Fruit fly (Drosophila melanogaster) whole organism, embryonic: ENCODE results near the gene prt.

Experiments
- Atf-2 ChIP-seq: fragments of 200-800 bp; sonication (Bioruptor generic); optimal IDR thresholded peaks from 2 replicates; lab custom pipeline; 2016; ENCODE audit warnings: missing biosample characterization, missing genetic modification characterization
- Atf3 ChIP-seq: fragments of 200-800 bp; sonication (Bioruptor generic); optimal IDR thresholded peaks from 3 replicates; lab custom pipeline; 2016; ENCODE audit warnings: missing biosample characterization, missing genetic modification characterization
- Awh ChIP-seq: fragments of 200-800 bp; sonication (Bioruptor generic); IDR thresholded peaks from 2 replicates; pipeline ENCODE4, ENCODE4 v1.3.6; 2022; ENCODE audit warnings: missing biosample characterization, missing genetic modification characterization
- CG10431 ChIP-seq: fragments of 200-800 bp; sonication (Bioruptor generic); optimal IDR thresholded peaks from 3 replicates; lab custom pipeline; 2018; ENCODE audit warnings: missing biosample characterization, mild to moderate bottlenecking, missing genetic modification characterization
- CG10462 ChIP-seq: fragments of 200-800 bp; sonication (Bioruptor generic); optimal IDR thresholded peaks from 2 replicates; lab custom pipeline; 2016; ENCODE audit warnings: missing biosample characterization, missing genetic modification characterization
- CG1233 ChIP-seq: fragments of 200-800 bp; sonication (Bioruptor generic); optimal IDR thresholded peaks from 4 replicates; lab custom pipeline; 2018; ENCODE audit warnings: missing biosample characterization, mild to moderate bottlenecking, missing genetic modification characterization
- CG12769 ChIP-seq: fragments of 200-800 bp; sonication (Bioruptor generic); optimal IDR thresholded peaks from 2 replicates; lab custom pipeline; 2019; ENCODE audit warnings: missing biosample characterization, mild to moderate bottlenecking, missing genetic modification characterization, moderate library complexity
- CG13123 ChIP-seq: fragments of 200-800 bp; sonication (Bioruptor generic); optimal IDR thresholded peaks from 2 replicates; lab custom pipeline; 2016; ENCODE audit warnings: missing biosample characterization, missing genetic modification characterization
- CG15073 ChIP-seq: fragments of 200-800 bp; sonication (Bioruptor generic); optimal IDR thresholded peaks from 2 replicates; lab custom pipeline; 2016; ENCODE audit warnings: missing biosample characterization, missing genetic modification characterization
- CG15514 ChIP-seq: fragments of 200-800 bp; sonication (Bioruptor generic); optimal IDR thresholded peaks from 3 replicates; lab custom pipeline; 2017; ENCODE audit warnings: missing biosample characterization, missing genetic modification characterization, mild to moderate bottlenecking, moderate library complexity, missing genetic modification reagents
- CG1647 ChIP-seq: fragments of 200-800 bp; sonication (Bioruptor generic); optimal IDR thresholded peaks from 3 replicates; lab custom pipeline; 2016; ENCODE audit warnings: missing biosample characterization, missing genetic modification characterization
- CG17385 ChIP-seq: fragments of 200-800 bp; sonication (Bioruptor generic); optimal IDR thresholded peaks from 3 replicates; lab custom pipeline; 2018; ENCODE audit warnings: missing biosample characterization, mild to moderate bottlenecking, missing genetic modification characterization
- CG17912 ChIP-seq: fragments of 200-800 bp; sonication (Bioruptor generic); optimal IDR thresholded peaks from 2 replicates; lab custom pipeline; 2018; ENCODE audit warnings: missing biosample characterization, mild to moderate bottlenecking, missing genetic modification characterization
- CG1792 ChIP-seq: fragments of 200-800 bp; sonication (Bioruptor generic); optimal IDR thresholded peaks from 2 replicates; lab custom pipeline; 2016; ENCODE audit warnings: missing biosample characterization, missing genetic modification characterization
- CG2120 ChIP-seq: fragments of 200-800 bp; sonication (Bioruptor generic); optimal IDR thresholded peaks from 3 replicates; lab custom pipeline; 2016; ENCODE audit warnings: missing biosample characterization, missing genetic modification characterization
- CG2129 ChIP-seq: fragments of 200-800 bp; sonication (Bioruptor generic); IDR thresholded peaks from 2 replicates; pipeline ENCODE4 v1.3.6; 2022; ENCODE audit warnings: missing biosample characterization, missing genetic modification characterization; ENCODE audit not compliant: partially characterized antibody
- CG2712 ChIP-seq: fragments of 200-800 bp; optimal IDR thresholded peaks from 3 replicates; lab custom pipeline; 2019; ENCODE audit warnings: missing biosample characterization, mild to moderate bottlenecking, missing genetic modification characterization, moderate library complexity
- CG31388 ChIP-seq: fragments of 200-800 bp; sonication (Bioruptor generic); optimal IDR thresholded peaks from 2 replicates; lab custom pipeline; 2016; ENCODE audit warnings: missing biosample characterization, missing genetic modification characterization
- CG3281 ChIP-seq: fragments of 200-800 bp; sonication (Bioruptor generic); optimal IDR thresholded peaks from 3 replicates; lab custom pipeline; 2017; ENCODE audit warnings: missing biosample characterization, mild to moderate bottlenecking, missing genetic modification characterization
- CG33557 ChIP-seq: fragments of 200-800 bp; sonication (Bioruptor generic); optimal IDR thresholded peaks from 2 replicates; lab custom pipeline; 2019; ENCODE audit warnings: missing biosample characterization, mild to moderate bottlenecking, missing genetic modification characterization, moderate library complexity
- CG3838 ChIP-seq: fragments of 200-800 bp; sonication (Bioruptor generic); optimal IDR thresholded peaks from 3 replicates; lab custom pipeline; 2016; ENCODE audit warnings: missing biosample characterization, missing genetic modification characterization
- CG4424 ChIP-seq: fragments of 200-800 bp; sonication (Bioruptor generic); optimal IDR thresholded peaks from 3 replicates; lab custom pipeline; 2016; ENCODE audit warnings: missing biosample characterization, missing genetic modification characterization
- CG4707 ChIP-seq: fragments of 200-800 bp; sonication (Bioruptor generic); optimal IDR thresholded peaks from 2 replicates; lab custom pipeline; 2018; ENCODE audit warnings: missing biosample characterization, mild to moderate bottlenecking, missing genetic modification characterization, moderate library complexity
- CG6654 ChIP-seq: fragments of 200-800 bp; sonication (Bioruptor generic); optimal IDR thresholded peaks from 2 replicates; lab custom pipeline; 2017; ENCODE audit warnings: missing biosample characterization, mild to moderate bottlenecking, missing genetic modification characterization
- CG7556 ChIP-seq: fragments of 200-800 bp; sonication (Bioruptor generic); optimal IDR thresholded peaks from 2 replicates; lab custom pipeline; 2017; ENCODE audit warnings: missing biosample characterization, mild to moderate bottlenecking, missing genetic modification characterization
- CG7786 ChIP-seq: fragments of 200-800 bp; sonication (Bioruptor generic); optimal IDR thresholded peaks from 2 replicates; lab custom pipeline; 2016; ENCODE audit warnings: missing biosample characterization, missing genetic modification characterization
- CG9727 ChIP-seq: fragments of 200-800 bp; sonication (Bioruptor generic); optimal IDR thresholded peaks from 3 replicates; lab custom pipeline; 2017; ENCODE audit warnings: missing biosample characterization, mild to moderate bottlenecking, missing genetic modification characterization
- CG9797 ChIP-seq: fragments of 200-800 bp; sonication (Bioruptor generic); optimal IDR thresholded peaks from 3 replicates; lab custom pipeline; 2018; ENCODE audit warnings: missing biosample characterization, mild to moderate bottlenecking, missing genetic modification characterization
- Camta ChIP-seq: fragments of 200-800 bp; sonication (Bioruptor generic); optimal IDR thresholded peaks from 2 replicates; lab custom pipeline; 2016; ENCODE audit warnings: missing biosample characterization, missing genetic modification characterization
- D ChIP-seq, 2 experiments: fragments of 200-800 bp in 1 of 2; fragments of >200 bp in 1 of 2; sonication (Bioruptor generic) in 1 of 2; optimal IDR thresholded peaks; 2 replicates in 1 of 2; 3 replicates in 1 of 2; lab custom pipeline; 2017; ENCODE audit warnings: mild to moderate bottlenecking in 1 of 2, missing biosample characterization in 1 of 2, missing genetic modification characterization in 1 of 2, missing genetic modification reagents in 1 of 2
- Dad ChIP-seq: fragments of 200-800 bp; sonication (Bioruptor generic); optimal IDR thresholded peaks from 3 replicates; lab custom pipeline; 2016; ENCODE audit warnings: missing biosample characterization, missing genetic modification characterization
- Gsc ChIP-seq: fragments of 200-800 bp; sonication (Bioruptor generic); IDR thresholded peaks from 2 replicates; pipeline ENCODE4 v1.3.6; 2022; ENCODE audit warnings: missing biosample characterization, missing genetic modification characterization
- HLH54F ChIP-seq: fragments of 200-800 bp; sonication (Bioruptor generic); optimal IDR thresholded peaks from 3 replicates; lab custom pipeline; 2016; ENCODE audit warnings: missing biosample characterization, missing genetic modification characterization
- Med ChIP-seq: fragments of 200-800 bp; sonication (Bioruptor generic); peaks from one replicate; lab custom pipeline; 2016; ENCODE audit warnings: missing biosample characterization, missing genetic modification characterization, mild to moderate bottlenecking, inconsistent platforms, moderate library complexity
- Oli ChIP-seq: fragments of 200-800 bp; sonication (Bioruptor generic); optimal IDR thresholded peaks from 2 replicates; lab custom pipeline; 2018; ENCODE audit warnings: missing biosample characterization, mild to moderate bottlenecking, missing genetic modification characterization, moderate library complexity
- Sox102F ChIP-seq: fragments of 200-800 bp; sonication (Bioruptor generic); optimal IDR thresholded peaks from 2 replicates; lab custom pipeline; 2018; ENCODE audit warnings: missing biosample characterization, mild to moderate bottlenecking, missing genetic modification characterization, moderate library complexity
- ara ChIP-seq: fragments of 200-800 bp; sonication (Bioruptor generic); IDR thresholded peaks from 2 replicates; pipeline ENCODE4 v1.3.6; 2022; ENCODE audit warnings: missing biosample characterization, missing genetic modification characterization
- dmrt99B ChIP-seq: fragments of 200-800 bp; sonication (Bioruptor generic); optimal IDR thresholded peaks from 2 replicates; lab custom pipeline; 2018; ENCODE audit warnings: missing biosample characterization, mild to moderate bottlenecking, missing genetic modification characterization, moderate library complexity
- gce ChIP-seq: fragments of 200-800 bp; sonication (Bioruptor generic); IDR thresholded peaks from 3 replicates; pipeline ENCODE4 v1.3.6; 2022; ENCODE audit warnings: missing biosample characterization, missing genetic modification characterization
- gfzf ChIP-seq: fragments of 200-800 bp; sonication (Bioruptor generic); optimal IDR thresholded peaks from 2 replicates; lab custom pipeline; 2016; ENCODE audit warnings: missing biosample characterization, mild to moderate bottlenecking, missing genetic modification characterization, moderate library complexity
- grau ChIP-seq: fragments of 200-800 bp; optimal IDR thresholded peaks from 3 replicates; lab custom pipeline; 2019; ENCODE audit warnings: missing biosample characterization, mild to moderate bottlenecking, missing genetic modification characterization, moderate library complexity
- lola ChIP-seq, 3 experiments: fragments of >200 bp in 2 of 3; fragments of 200-800 bp in 1 of 3; sonication (Bioruptor generic) in 1 of 3; optimal IDR thresholded peaks; 2 replicates each; lab custom pipeline; 2017 to 2019; ENCODE audit warnings: missing biosample characterization in 3 of 3, missing genetic modification characterization in 3 of 3, mild to moderate bottlenecking in 1 of 3, moderate library complexity in 1 of 3
- nmo ChIP-seq: fragments of 200-800 bp; sonication (Bioruptor generic); optimal IDR thresholded peaks from 2 replicates; lab custom pipeline; 2018; ENCODE audit warnings: missing biosample characterization, mild to moderate bottlenecking, missing genetic modification characterization, moderate library complexity
- ro ChIP-seq: fragments of 200-800 bp; sonication (Bioruptor generic); IDR thresholded peaks from 2 replicates; pipeline ENCODE4 v1.3.6; 2022; ENCODE audit warnings: missing biosample characterization, missing genetic modification characterization
- salm ChIP-seq: fragments of 200-800 bp; sonication (Bioruptor generic); optimal IDR thresholded peaks from 2 replicates; lab custom pipeline; 2018; ENCODE audit warnings: missing biosample characterization, mild to moderate bottlenecking, missing genetic modification characterization
- schlank ChIP-seq: fragments of 200-800 bp; sonication (Bioruptor generic); optimal IDR thresholded peaks from 2 replicates; lab custom pipeline; 2018; ENCODE audit warnings: missing biosample characterization, mild to moderate bottlenecking, missing genetic modification characterization
- scrt ChIP-seq: fragments of 200-800 bp; sonication (Bioruptor generic); optimal IDR thresholded peaks from 2 replicates; lab custom pipeline; 2018; ENCODE audit warnings: missing biosample characterization, mild to moderate bottlenecking, missing genetic modification characterization, moderate library complexity
- sima ChIP-seq: fragments of 200-800 bp; sonication (Bioruptor generic); optimal IDR thresholded peaks from 2 replicates; lab custom pipeline; 2016; ENCODE audit warnings: missing biosample characterization, missing genetic modification characterization
- sr ChIP-seq: fragments of 200-800 bp; sonication (Bioruptor generic); IDR thresholded peaks from 3 replicates; pipeline ENCODE4 v1.3.6; 2022; ENCODE audit warnings: missing biosample characterization, missing genetic modification characterization
- wdn ChIP-seq: fragments of 200-800 bp; sonication (Bioruptor generic); IDR thresholded peaks from 2 replicates; pipeline ENCODE4 v1.3.6; 2022; ENCODE audit warnings: missing biosample characterization, missing genetic modification characterization

The prt gene

dm6 chr3R:23713901-23714300, 15.1 kb upstream of the prt start (continued):
- TF ChIP-seq D (optimal IDR thresholded peaks at IDR 0.05; lab: Kevin White, UChicago): no peak
- peak; percentile 69 for TF ChIP-seq D (GFP tag; optimal IDR thresholded peaks at IDR 0.05; lab: Kevin White, UChicago)
- TF ChIP-seq ara (GFP tag; lab: Robert Waterston, UW): peak; percentile 75
- peak; percentile 81 for TF ChIP-seq dmrt99B (tag; lab: Kevin White, UChicago)
- peak; percentile 39 for TF ChIP-seq CG12769
- TF ChIP-seq CG2120 (GFP tag; lab: Kevin White, UChicago): peak; percentile 39
- TF ChIP-seq CG1792 (GFP tag; lab: Kevin White, UChicago): peak; percentile 47
- peak; percentile 50 for TF ChIP-seq CG10462 (GFP tag; lab: Kevin White, UChicago)
- TF ChIP-seq Awh: peak; percentile 60; the same call in 1 of the 2 replicates
- peak; percentile 12 for TF ChIP-seq CG1647 (GFP tag; lab: Kevin White, UChicago)
- TF ChIP-seq Camta: peak; percentile 60
- peak; percentile 14 for TF ChIP-seq scrt
- TF ChIP-seq CG31388: peak; percentile 64
- peak; percentile 62; the same call in 1 of the 3 replicates for TF ChIP-seq gce (GFP tag; lab: Robert Waterston, UW)
- peak; percentile 56 for TF ChIP-seq salm (tag; lab: Kevin White, UChicago)
- peak; percentile 78 for TF ChIP-seq nmo (GFP tag; lab: Kevin White, UChicago)
- peak; percentile 28 for TF ChIP-seq CG7786 (GFP tag; lab: Kevin White, UChicago)
- TF ChIP-seq wdn: 0 out of 2 replicates have a peak, but pooled peaks have one; percentile 27
- no peak for TF ChIP-seq CG10431 (GFP tag; lab: Kevin White, UChicago)
- 0 out of 2 replicates have a peak, but pooled peaks have one; percentile 9 for TF ChIP-seq ro (GFP tag; lab: Robert Waterston, UW)
- peak; percentile 68 for TF ChIP-seq grau
- TF ChIP-seq sima (GFP tag; lab: Kevin White, UChicago): no peak
- TF ChIP-seq Gsc (GFP tag; lab: Robert Waterston, UW): no peak
- no peak for TF ChIP-seq CG9797 (GFP tag; lab: Kevin White, UChicago)
- TF ChIP-seq lola (GFP tag; optimal IDR thresholded peaks at IDR 0.05; lab: Kevin White, UChicago): peak in 1 of 3 experiments; percentile 66
- TF ChIP-seq CG4424 (GFP tag; lab: Kevin White, UChicago): peak; percentile 39
- TF ChIP-seq Dad (GFP tag; lab: Kevin White, UChicago): peak; percentile 51
- no peak for TF ChIP-seq gfzf (GFP tag; lab: Kevin White, UChicago)
- TF ChIP-seq Atf3 (GFP tag; lab: Kevin White, UChicago): peak; percentile 41
- no peak for TF ChIP-seq CG2129 (GFP tag; lab: Robert Waterston, UW)
- peak; percentile 62 for TF ChIP-seq CG2712
- peak; percentile 58 for TF ChIP-seq CG17385 (GFP tag; lab: Kevin White, UChicago)
- no peak for TF ChIP-seq sr (GFP tag; lab: Robert Waterston, UW)
- TF ChIP-seq CG15073 (GFP tag; lab: Kevin White, UChicago): no peak
- TF ChIP-seq CG6654 (GFP tag; lab: Kevin White, UChicago): no peak
- peak; percentile 9 for TF ChIP-seq HLH54F (GFP tag; lab: Kevin White, UChicago)
- peak; percentile 31 for TF ChIP-seq CG4707 (GFP tag; lab: Kevin White, UChicago)
- peak; percentile 64 for TF ChIP-seq CG9727 (GFP tag; lab: Kevin White, UChicago)
- no peak for TF ChIP-seq CG3281 (GFP tag; lab: Kevin White, UChicago)
- TF ChIP-seq CG13123 (GFP tag; lab: Kevin White, UChicago): peak; percentile 34
- no peak for TF ChIP-seq CG17912 (GFP tag; lab: Kevin White, UChicago)
- no peak for TF ChIP-seq Med (GFP tag; lab: Kevin White, UChicago)
- peak; percentile 33 for TF ChIP-seq CG33557 (GFP tag; lab: Kevin White, UChicago)
- TF ChIP-seq Atf-2: peak; percentile 50
- no peak for TF ChIP-seq schlank (tag; lab: Kevin White, UChicago)
- TF ChIP-seq Sox102F (GFP tag; lab: Kevin White, UChicago): peak; percentile 84
- TF ChIP-seq CG3838 (GFP tag; lab: Kevin White, UChicago): peak; percentile 26
- TF ChIP-seq CG7556 (GFP tag; lab: Kevin White, UChicago): peak; percentile 45
- TF ChIP-seq Oli: peak; percentile 70
- peak; percentile 56 for TF ChIP-seq CG1233 (GFP tag; lab: Kevin White, UChicago)
- peak; percentile 2 for TF ChIP-seq CG15514 (GFP tag; lab: Kevin White, UChicago)
